Worm (Caenorhabditis elegans): ENCODE results near the gene scd-2.

- TF ChIP-seq T22C8.4 (GFP tag; IDR thresholded peaks at IDR 0.05) = no peak
- no peak for TF ChIP-seq ztf-29 (GFP tag; IDR thresholded peaks at IDR 0.05)
- no peak for TF ChIP-seq cog-1 (tag; optimal IDR thresholded peaks at IDR 0.05)
These were observed 6.8 kb upstream of the scd-2 start, which contains the start of gene ppt-1 for ce11 chrV:6626244-6626643.
